Worm (Caenorhabditis elegans) whole organism, mixed stage, embryonic: ENCODE measurements around the gene gld-3.

Experiments used
- blmp-1 ChIP-seq: fragments of 150-350 bp; optimal IDR thresholded peaks from 2 replicates; lab custom pipeline; 2014; ENCODE audit warnings: missing biosample characterization, missing genetic modification characterization
- ceh-43 ChIP-seq: fragments of 200-800 bp; sonication (Bioruptor generic); optimal IDR thresholded peaks from 2 replicates; lab custom pipeline; 2018; ENCODE audit warnings: mild to moderate bottlenecking, missing genetic modification characterization, moderate library complexity, missing compliant biosample characterization
- ceh-83 ChIP-seq: fragments of 200-800 bp; sonication (Bioruptor generic); optimal IDR thresholded peaks from 2 replicates; lab custom pipeline; 2018; ENCODE audit warnings: mild to moderate bottlenecking, missing genetic modification characterization, missing compliant biosample characterization
- lsy-2 ChIP-seq: fragments of 150-350 bp; optimal IDR thresholded peaks from 2 replicates; lab custom pipeline; 2014; ENCODE audit warnings: missing biosample characterization, missing genetic modification characterization
- nhr-12 ChIP-seq: fragments of 150-350 bp; optimal IDR thresholded peaks from 2 replicates; lab custom pipeline; 2014; ENCODE audit warnings: missing biosample characterization, missing genetic modification characterization
- nhr-237 ChIP-seq: fragments of 150-350 bp; optimal IDR thresholded peaks from 2 replicates; lab custom pipeline; 2014; ENCODE audit warnings: missing biosample characterization, missing genetic modification characterization
- nhr-76 ChIP-seq: sonication (generic microtip); optimal IDR thresholded peaks from 2 replicates; lab custom pipeline; 2017; ENCODE audit warnings: missing biosample characterization, missing genetic modification characterization
- snpc-4 ChIP-seq: fragments of 150-350 bp; optimal IDR thresholded peaks from 2 replicates; lab custom pipeline; 2014; ENCODE audit warnings: missing biosample characterization, missing genetic modification characterization
- unc-39 ChIP-seq: fragments of 150-350 bp; optimal IDR thresholded peaks from 2 replicates; lab custom pipeline; 2014; ENCODE audit warnings: missing biosample characterization, missing genetic modification characterization
- unc-62 ChIP-seq: fragments of 150-350 bp; optimal IDR thresholded peaks from 2 replicates; lab custom pipeline; 2014; ENCODE audit warnings: missing biosample characterization, missing genetic modification reagents, missing genetic modification characterization
- ztf-11 ChIP-seq: fragments of 150-350 bp; optimal IDR thresholded peaks from 2 replicates; lab custom pipeline; 2014; ENCODE audit warnings: missing biosample characterization, missing genetic modification characterization

- TF ChIP-seq ceh-43 (GFP tag; lab: Kevin White, UChicago) (no peak), nhr-12 (tag; lab: Kevin White, UChicago) (no peak), blmp-1 (tag; lab: Kevin White, UChicago) (no peak), nhr-237 (tag; lab: Kevin White, UChicago) (no peak), unc-62 (GFP tag; lab: Kevin White, UChicago) (no peak), lsy-2 (no peak), ceh-83 (GFP tag; lab: Kevin White, UChicago) (no peak), ztf-11 (tag; lab: Kevin White, UChicago) (no peak), unc-39 (no peak), nhr-76 (tag; lab: Kevin White, UChicago) (no peak), snpc-4 (tag; lab: Kevin White, UChicago) (no peak)
Observed at ce11 chrII:7106313-7106712, 26.1 kb upstream of the gld-3 start.
